Fruit fly (Drosophila melanogaster): ENCODE data around the gene CG15422.

DNA sequence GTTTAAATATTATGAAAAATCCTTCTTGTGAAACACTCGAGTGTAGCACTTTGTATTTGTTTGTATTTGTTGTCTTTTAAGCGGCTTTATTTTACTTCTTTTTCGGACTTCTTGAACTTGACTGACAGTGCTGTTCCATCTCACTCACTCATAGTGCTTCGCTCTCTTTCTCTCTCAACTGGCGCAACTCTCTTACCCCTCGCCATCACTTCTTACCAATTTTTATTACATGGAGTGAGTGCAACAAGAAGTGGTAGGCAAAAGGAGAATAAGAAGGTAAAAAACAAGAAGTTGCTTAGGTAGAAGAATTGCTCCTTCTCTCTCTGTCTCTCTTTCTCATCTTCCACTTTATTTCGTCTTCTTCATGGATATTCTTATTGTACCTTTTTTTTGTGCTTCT is 23.9 kb downstream of the CG15422 start:
- TF ChIP-seq CTCF (optimal IDR thresholded peaks at IDR 0.05) (no peak), CG8478 (optimal IDR thresholded peaks at IDR 0.05) (no peak)
